Worm (Caenorhabditis elegans): ENCODE results near the gene F59E12.1.

- TF ChIP-seq mab-5 (tag; optimal IDR thresholded peaks at IDR 0.05) = no peak
- TF ChIP-seq elt-3 (tag; optimal IDR thresholded peaks at IDR 0.05) = no peak
- TF ChIP-seq unc-62 (GFP tag; optimal IDR thresholded peaks at IDR 0.05) = no peak
- no peak for TF ChIP-seq lin-13 (tag; optimal IDR thresholded peaks at IDR 0.05)
- TF ChIP-seq lsy-2 (tag; optimal IDR thresholded peaks at IDR 0.05) = no peak
- no peak for TF ChIP-seq nhr-28 (tag; optimal IDR thresholded peaks at IDR 0.05)
- TF ChIP-seq mep-1 (tag; optimal IDR thresholded peaks at IDR 0.05) = no peak
- TF ChIP-seq nhr-76 (tag; optimal IDR thresholded peaks at IDR 0.05) = no peak
- no peak for TF ChIP-seq ceh-83 (GFP tag; optimal IDR thresholded peaks at IDR 0.05)
- no peak for TF ChIP-seq bed-3 (GFP tag; optimal IDR thresholded peaks at IDR 0.05)
Measured at ce11 chrII:5702611-5703192, 48.4 kb downstream of the F59E12.1 start.
